Worm (Caenorhabditis elegans) whole organism, mixed stage, embryonic: ENCODE results near the gene drd-50.
"Not testable (repeated sequence)": the region's sequence is repeated elsewhere in the genome, so short reads cannot be mapped to it uniquely, and the experiment has no call there.

ENCODE experiments used
- M03D4.4 ChIP-seq: sonication (generic microtip); optimal IDR thresholded peaks from 2 replicates; lab custom pipeline; 2017; ENCODE audit warnings: mild to moderate bottlenecking, missing genetic modification characterization, missing compliant biosample characterization
- bed-3 ChIP-seq: fragments of 200-800 bp; sonication (Bioruptor generic); optimal IDR thresholded peaks from 3 replicates; lab custom pipeline; 2018; ENCODE audit warnings: mild to moderate bottlenecking, missing genetic modification characterization, moderate library complexity, missing compliant biosample characterization
- blmp-1 ChIP-seq: fragments of 150-350 bp; optimal IDR thresholded peaks from 2 replicates; lab custom pipeline; 2014; ENCODE audit warnings: missing biosample characterization, missing genetic modification characterization
- ceh-39 ChIP-seq: fragments of 150-350 bp; optimal IDR thresholded peaks from 2 replicates; lab custom pipeline; 2014; ENCODE audit warnings: missing biosample characterization, missing genetic modification characterization
- ceh-43 ChIP-seq: fragments of 200-800 bp; sonication (Bioruptor generic); optimal IDR thresholded peaks from 2 replicates; lab custom pipeline; 2018; ENCODE audit warnings: mild to moderate bottlenecking, missing genetic modification characterization, moderate library complexity, missing compliant biosample characterization
- ceh-83 ChIP-seq: fragments of 200-800 bp; sonication (Bioruptor generic); optimal IDR thresholded peaks from 2 replicates; lab custom pipeline; 2018; ENCODE audit warnings: mild to moderate bottlenecking, missing genetic modification characterization, missing compliant biosample characterization
- ces-1 ChIP-seq: fragments of 150-350 bp; optimal IDR thresholded peaks from 2 replicates; lab custom pipeline; 2014; ENCODE audit warnings: missing biosample characterization, missing genetic modification reagents, missing genetic modification characterization
- cnd-1 ChIP-seq: fragments of 200-800 bp; sonication (Bioruptor generic); optimal IDR thresholded peaks from 2 replicates; lab custom pipeline; 2018; ENCODE audit warnings: mild to moderate bottlenecking, missing genetic modification characterization, missing compliant biosample characterization
- drap-1 ChIP-seq: fragments of 200-800 bp; sonication (Bioruptor generic); optimal IDR thresholded peaks from 3 replicates; lab custom pipeline; 2018; ENCODE audit warnings: mild to moderate bottlenecking, missing genetic modification characterization, missing compliant biosample characterization
- elt-1 ChIP-seq: sonication (generic microtip); optimal IDR thresholded peaks from 2 replicates; lab custom pipeline; 2017; ENCODE audit warnings: missing genetic modification characterization, mild to moderate bottlenecking, missing compliant biosample characterization, antibody characterized with exemption, moderate library complexity, borderline replicate concordance; ENCODE audit not compliant: insufficient read depth
- elt-3 ChIP-seq: fragments of 150-350 bp; optimal IDR thresholded peaks from 2 replicates; lab custom pipeline; 2014; ENCODE audit warnings: missing biosample characterization, missing genetic modification characterization
- hlh-1 ChIP-seq: fragments of 150-350 bp; optimal IDR thresholded peaks from 2 replicates; lab custom pipeline; 2014; ENCODE audit warnings: missing biosample characterization, missing genetic modification reagents, missing genetic modification characterization
- lin-13 ChIP-seq: fragments of 150-350 bp; optimal IDR thresholded peaks from 2 replicates; lab custom pipeline; 2014; ENCODE audit warnings: missing biosample characterization, missing genetic modification characterization
- lin-32 ChIP-seq: fragments of 200-800 bp; sonication (Bioruptor generic); optimal IDR thresholded peaks from 2 replicates; lab custom pipeline; 2018; ENCODE audit warnings: mild to moderate bottlenecking, missing genetic modification characterization, missing compliant biosample characterization
- lsy-2 ChIP-seq: fragments of 150-350 bp; optimal IDR thresholded peaks from 2 replicates; lab custom pipeline; 2014; ENCODE audit warnings: missing biosample characterization, missing genetic modification characterization
- mab-5 ChIP-seq: fragments of 150-350 bp; optimal IDR thresholded peaks from 2 replicates; lab custom pipeline; 2014; ENCODE audit warnings: missing biosample characterization, missing genetic modification characterization
- mls-2 ChIP-seq: sonication (generic microtip); optimal IDR thresholded peaks from 2 replicates; lab custom pipeline; 2016; ENCODE audit warnings: mild to moderate bottlenecking, missing genetic modification characterization, moderate library complexity, missing compliant biosample characterization
- nhr-12 ChIP-seq: fragments of 150-350 bp; optimal IDR thresholded peaks from 2 replicates; lab custom pipeline; 2014; ENCODE audit warnings: missing biosample characterization, missing genetic modification characterization
- nhr-237 ChIP-seq: fragments of 150-350 bp; optimal IDR thresholded peaks from 2 replicates; lab custom pipeline; 2014; ENCODE audit warnings: missing biosample characterization, missing genetic modification characterization
- nhr-76 ChIP-seq: sonication (generic microtip); optimal IDR thresholded peaks from 2 replicates; lab custom pipeline; 2017; ENCODE audit warnings: missing biosample characterization, missing genetic modification characterization
- pha-4 ChIP-seq: fragments of 150-350 bp; optimal IDR thresholded peaks from 2 replicates; lab custom pipeline; 2018; ENCODE audit warnings: missing biosample characterization, missing genetic modification reagents, missing genetic modification characterization
- sem-2 ChIP-seq: fragments of 200-800 bp; sonication (Bioruptor generic); optimal IDR thresholded peaks from 2 replicates; lab custom pipeline; 2018; ENCODE audit warnings: mild to moderate bottlenecking, missing genetic modification characterization, missing compliant biosample characterization
- snpc-4 ChIP-seq: fragments of 150-350 bp; optimal IDR thresholded peaks from 2 replicates; lab custom pipeline; 2014; ENCODE audit warnings: missing biosample characterization, missing genetic modification characterization
- sptf-1 ChIP-seq: sonication (generic microtip); optimal IDR thresholded peaks from 2 replicates; lab custom pipeline; 2017; ENCODE audit warnings: mild to moderate bottlenecking, missing genetic modification characterization, moderate library complexity, missing compliant biosample characterization
- tbx-8 ChIP-seq: fragments of 200-800 bp; sonication (Bioruptor generic); optimal IDR thresholded peaks from 2 replicates; lab custom pipeline; 2018; ENCODE audit warnings: mild to moderate bottlenecking, missing genetic modification characterization, moderate library complexity, missing compliant biosample characterization
- unc-120 ChIP-seq: sonication (generic microtip); optimal IDR thresholded peaks from 2 replicates; lab custom pipeline; 2017; ENCODE audit warnings: missing genetic modification characterization, missing compliant biosample characterization; ENCODE audit not compliant: poor library complexity, severe bottlenecking
- unc-39 ChIP-seq: fragments of 150-350 bp; optimal IDR thresholded peaks from 2 replicates; lab custom pipeline; 2014; ENCODE audit warnings: missing biosample characterization, missing genetic modification characterization
- unc-62 ChIP-seq: fragments of 150-350 bp; optimal IDR thresholded peaks from 2 replicates; lab custom pipeline; 2014; ENCODE audit warnings: missing biosample characterization, missing genetic modification reagents, missing genetic modification characterization
- zip-8 ChIP-seq: fragments of 150-350 bp; optimal IDR thresholded peaks from 2 replicates; lab custom pipeline; 2014; ENCODE audit warnings: missing biosample characterization, missing genetic modification characterization
- ztf-11 ChIP-seq: fragments of 150-350 bp; optimal IDR thresholded peaks from 2 replicates; lab custom pipeline; 2014; ENCODE audit warnings: missing biosample characterization, missing genetic modification characterization

The drd-50 gene

DNA sequence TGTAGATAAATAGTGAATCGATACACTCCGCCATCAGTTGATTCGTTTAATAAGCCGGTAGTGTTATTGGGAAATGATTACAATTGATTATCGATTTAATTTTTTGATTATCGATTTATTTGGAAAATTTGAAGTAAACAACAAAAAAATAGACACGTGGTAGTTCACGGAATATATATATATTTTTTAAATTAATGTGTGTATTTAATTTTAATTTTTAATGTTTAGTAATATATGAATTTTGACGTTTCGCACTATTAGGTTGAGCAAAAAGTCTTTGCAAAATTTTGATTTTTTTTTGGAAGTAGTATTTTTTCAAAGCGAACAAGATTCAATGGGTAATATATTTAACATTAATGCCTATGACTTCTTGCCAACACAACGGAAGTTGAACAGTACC, 25.5 kb downstream of the drd-50 start, which contains the start of gene F49F1.12:
TSS of gene F49F1.12 (minus strand) at position 101 of the 400 bp plus-strand sequence.
- TF ChIP-seq lin-13 (tag; lab: Kevin White, UChicago); lin-32 (GFP tag; lab: Kevin White, UChicago); ces-1 (GFP tag; lab: Kevin White, UChicago): not testable (repeated sequence)

DNA sequence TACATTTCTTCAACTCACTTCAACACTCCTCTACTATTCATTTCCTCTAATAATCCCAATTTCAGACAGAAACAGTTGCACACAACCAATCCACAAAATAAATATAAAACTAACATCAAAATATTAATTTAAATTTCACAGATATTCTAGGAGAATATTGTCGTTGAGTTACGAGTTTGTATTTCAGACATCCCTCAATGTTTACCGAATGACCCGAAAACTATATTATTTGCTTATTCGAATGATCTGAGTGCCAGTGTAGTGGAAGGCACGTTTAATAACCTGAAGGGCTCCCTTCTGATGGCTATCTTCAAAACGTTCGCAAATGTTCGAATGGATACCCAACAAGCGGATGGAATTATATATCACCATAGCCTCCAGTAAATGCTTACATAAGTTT, 27.3 kb downstream of the drd-50 start, which contains the start of gene R07C12.3:
TSS of gene R07C12.3 (plus strand) at position 301 of the 400 bp plus-strand sequence.
- no peak for TF ChIP-seq lsy-2 (tag; lab: Kevin White, UChicago)
- no peak for TF ChIP-seq ceh-83 (GFP tag; lab: Kevin White, UChicago)
- no peak for TF ChIP-seq elt-3 (tag; lab: Kevin White, UChicago)
- TF ChIP-seq, all 35 proteins: peak for 0

DNA sequence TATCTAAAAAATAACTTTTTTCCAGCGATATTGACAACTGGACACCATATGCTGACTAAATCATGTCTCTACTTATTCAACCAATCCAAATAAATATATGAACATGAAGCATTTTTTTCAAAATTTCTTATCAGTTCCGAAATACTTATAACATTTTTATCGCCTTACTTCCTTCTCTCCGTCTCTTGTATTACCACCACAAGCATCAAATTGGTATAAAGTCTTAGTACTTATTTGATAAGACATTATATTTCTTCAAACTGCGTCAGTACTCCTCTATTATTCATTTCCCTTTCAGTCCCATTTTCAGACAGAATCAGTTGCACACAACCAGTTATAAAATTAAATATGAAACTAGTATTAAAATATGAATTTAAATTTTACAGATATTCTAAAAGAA, 30.4 kb downstream of the drd-50 start:
- TF ChIP-seq unc-120 (tag; lab: Kevin White, UChicago), result no peak
- TF ChIP-seq nhr-12 (tag; lab: Kevin White, UChicago), result no peak
- no peak for TF ChIP-seq drap-1 (GFP tag; lab: Kevin White, UChicago)
- no peak for TF ChIP-seq ceh-43
- no peak for TF ChIP-seq hlh-1 (tag; lab: Kevin White, UChicago)
- TF ChIP-seq tbx-8 (GFP tag; lab: Kevin White, UChicago), result no peak
- no peak for TF ChIP-seq ceh-83 (GFP tag; lab: Kevin White, UChicago)
- TF ChIP-seq nhr-237 (tag; lab: Kevin White, UChicago), result no peak
- no peak for TF ChIP-seq lsy-2 (tag; lab: Kevin White, UChicago)
- no peak for TF ChIP-seq ztf-11
- no peak for TF ChIP-seq elt-3 (tag; lab: Kevin White, UChicago)
- TF ChIP-seq blmp-1 (tag; lab: Kevin White, UChicago), result no peak
- no peak for TF ChIP-seq M03D4.4 (tag; lab: Kevin White, UChicago)
- TF ChIP-seq lin-32 (GFP tag; lab: Kevin White, UChicago), result no peak
- TF ChIP-seq pha-4 (tag; lab: Kevin White, UChicago), result no peak
- no peak for TF ChIP-seq elt-1 (tag; lab: Kevin White, UChicago)
- TF ChIP-seq unc-39 (tag; lab: Kevin White, UChicago), result no peak
- no peak for TF ChIP-seq bed-3

DNA sequence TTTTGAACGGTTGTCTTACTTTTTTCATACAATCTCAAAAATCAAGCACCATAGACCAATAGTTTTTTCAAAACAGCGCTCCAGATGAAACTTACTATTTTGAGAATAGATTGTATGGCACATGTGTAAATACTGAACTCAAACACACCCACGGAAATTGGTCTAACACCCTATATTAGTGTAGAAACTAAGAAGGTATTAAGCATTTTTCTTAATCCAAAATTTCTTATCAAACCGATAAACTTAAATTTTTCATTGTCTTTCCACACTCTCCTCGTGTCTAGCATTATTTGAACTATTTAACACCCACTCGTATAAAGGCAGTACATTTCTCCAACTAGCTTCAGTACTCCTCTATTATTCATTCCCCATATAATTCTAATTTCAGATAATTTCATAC, 32.6 kb downstream of the drd-50 start:
- TF ChIP-seq snpc-4 (tag; lab: Kevin White, UChicago) (no peak), lin-13 (tag; lab: Kevin White, UChicago) (no peak), sptf-1 (tag; lab: Kevin White, UChicago) (no peak), cnd-1 (tag; lab: Kevin White, UChicago) (no peak), ztf-11 (no peak), nhr-76 (tag; lab: Kevin White, UChicago) (no peak), zip-8 (tag; lab: Kevin White, UChicago) (no peak), tbx-8 (GFP tag; lab: Kevin White, UChicago) (no peak)

DNA sequence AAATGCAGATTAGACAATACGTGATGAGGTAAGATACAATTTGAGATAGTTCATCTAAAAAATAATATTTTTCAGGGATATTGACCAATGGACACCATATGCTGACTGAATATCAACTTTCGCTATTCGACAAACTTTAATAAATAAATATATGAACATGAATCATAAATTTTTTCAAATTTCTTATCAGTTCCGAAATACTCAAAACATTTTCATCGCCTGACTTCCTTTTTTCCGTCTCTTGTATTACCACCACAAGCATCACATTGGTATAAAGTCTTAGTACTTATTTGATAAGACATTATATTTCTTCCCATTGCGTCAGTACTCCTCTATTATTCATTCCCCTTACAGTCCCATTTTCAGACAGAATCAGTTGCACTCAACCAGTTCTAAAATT, 34.6 kb downstream of the drd-50 start, which contains the start of the genes K08D10.10 and R07C12.1:
TSS of gene K08D10.10 (plus strand) at position 93 of the 400 bp plus-strand sequence.
TSS of gene R07C12.1 (plus strand) at position 314 of the 400 bp plus-strand sequence.
- no peak for TF ChIP-seq lsy-2 (tag; lab: Kevin White, UChicago)
- TF ChIP-seq sem-2 (GFP tag; lab: Kevin White, UChicago), result no peak
- TF ChIP-seq tbx-8 (GFP tag; lab: Kevin White, UChicago), result no peak
- no peak for TF ChIP-seq nhr-76 (tag; lab: Kevin White, UChicago)
- TF ChIP-seq unc-120 (tag; lab: Kevin White, UChicago), result no peak
- no peak for TF ChIP-seq mab-5 (tag; lab: Kevin White, UChicago)
- TF ChIP-seq blmp-1 (tag; lab: Kevin White, UChicago), result no peak

DNA sequence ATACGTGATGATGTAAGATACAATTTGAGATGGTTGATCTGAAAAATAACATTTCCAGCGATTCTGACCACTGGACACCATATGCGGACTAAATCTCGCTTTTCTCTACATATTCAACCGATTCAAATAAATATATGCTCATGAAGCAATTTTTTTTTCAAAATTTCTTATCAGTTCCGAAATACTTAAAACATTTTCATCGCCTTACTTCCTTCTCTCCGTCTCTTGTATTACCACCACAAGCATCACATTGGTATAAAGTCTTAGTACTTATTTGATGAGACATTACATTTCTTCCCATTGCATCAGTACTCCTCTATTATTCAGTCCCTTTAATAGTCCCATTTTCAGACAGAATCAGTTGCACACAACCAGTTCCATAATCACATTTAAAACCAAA, 37.1 kb downstream of the drd-50 start, which contains the start of gene K08D10.14:
TSS of gene K08D10.14 (plus strand) at position 301 of the 400 bp plus-strand sequence.
- TF ChIP-seq mab-5 (tag; lab: Kevin White, UChicago), result no peak
- TF ChIP-seq ceh-39, result no peak
- no peak for TF ChIP-seq tbx-8 (GFP tag; lab: Kevin White, UChicago)
- no peak for TF ChIP-seq M03D4.4 (tag; lab: Kevin White, UChicago)
- TF ChIP-seq mls-2 (tag; lab: Kevin White, UChicago), result no peak
- no peak for TF ChIP-seq lsy-2 (tag; lab: Kevin White, UChicago)
- no peak for TF ChIP-seq unc-120 (tag; lab: Kevin White, UChicago)
- no peak for TF ChIP-seq ces-1 (GFP tag; lab: Kevin White, UChicago)
- no peak for TF ChIP-seq snpc-4 (tag; lab: Kevin White, UChicago)
- TF ChIP-seq ceh-83 (GFP tag; lab: Kevin White, UChicago), result no peak
- no peak for TF ChIP-seq lin-13 (tag; lab: Kevin White, UChicago)
- no peak for TF ChIP-seq ztf-11
- TF ChIP-seq nhr-76 (tag; lab: Kevin White, UChicago), result no peak
- TF ChIP-seq blmp-1 (tag; lab: Kevin White, UChicago), result no peak
- TF ChIP-seq pha-4 (tag; lab: Kevin White, UChicago), result no peak
- no peak for TF ChIP-seq sptf-1 (tag; lab: Kevin White, UChicago)
- no peak for TF ChIP-seq bed-3
- TF ChIP-seq unc-62 (GFP tag; lab: Kevin White, UChicago), result no peak
